Worm (Caenorhabditis elegans) whole organism, young adult: ENCODE results near the gene F46G10.1.
A peak's percentile ranks its signal among the peaks of the same experiment; 100 is the strongest.

Source experiments
- B0019.2 ChIP-seq: fragments of 200-800 bp; sonication (Bioruptor generic); conservative IDR thresholded peaks from 2 replicates; pipeline ENCODE4 v1.3.6; 2022; ENCODE audit warnings: missing genetic modification reagents, missing genetic modification characterization, missing compliant biosample characterization
- B0261.1 ChIP-seq: sonication (generic microtip); optimal IDR thresholded peaks from 2 replicates; lab custom pipeline; 2016; ENCODE audit warnings: mild to moderate bottlenecking, missing genetic modification characterization, moderate library complexity, missing compliant biosample characterization
- B0336.3 ChIP-seq: fragments of 200-800 bp; sonication (Bioruptor generic); IDR thresholded peaks from 2 replicates; pipeline ENCODE4 v1.3.6; 2022; ENCODE audit warnings: missing genetic modification characterization, missing compliant biosample characterization
- D2030.7 ChIP-seq: fragments of 200-800 bp; sonication (Bioruptor generic); IDR thresholded peaks from 2 replicates; pipeline ENCODE4 v1.3.6; 2022; ENCODE audit warnings: missing genetic modification reagents, missing genetic modification characterization, missing compliant biosample characterization
- F22D6.2 ChIP-seq: sonication (generic microtip); optimal IDR thresholded peaks from 2 replicates; lab custom pipeline; 2016; ENCODE audit warnings: mild to moderate bottlenecking, missing genetic modification characterization, missing compliant biosample characterization
- F23B12.7 ChIP-seq: sonication (generic microtip); optimal IDR thresholded peaks from 2 replicates; lab custom pipeline; 2017; ENCODE audit warnings: missing genetic modification characterization, mild to moderate bottlenecking, missing compliant biosample characterization, antibody characterized with exemption, moderate library complexity; ENCODE audit not compliant: insufficient read depth
- F33H1.4 ChIP-seq: fragments of 200-800 bp; sonication (Bioruptor generic); IDR thresholded peaks from 2 replicates; pipeline ENCODE4 v1.3.6; 2022; ENCODE audit warnings: missing genetic modification reagents, missing genetic modification characterization, missing compliant biosample characterization
- F49E8.2 ChIP-seq: sonication (generic microtip); optimal IDR thresholded peaks from 3 replicates; lab custom pipeline; 2017; ENCODE audit warnings: missing genetic modification characterization, mild to moderate bottlenecking, missing compliant biosample characterization, antibody characterized with exemption, moderate library complexity; ENCODE audit not compliant: insufficient read depth
- F55B11.4 ChIP-seq: sonication (generic microtip); optimal IDR thresholded peaks from 2 replicates; lab custom pipeline; 2016; ENCODE audit warnings: missing compliant biosample characterization, missing genetic modification characterization, borderline replicate concordance; ENCODE audit not compliant: insufficient read depth
- F57A8.1 ChIP-seq: fragments of 200-800 bp; sonication (Bioruptor generic); optimal IDR thresholded peaks from 2 replicates; lab custom pipeline; 2018; ENCODE audit warnings: mild to moderate bottlenecking, missing genetic modification characterization, moderate library complexity, missing compliant biosample characterization
- K12H6.12 ChIP-seq: fragments of 200-800 bp; sonication (Bioruptor generic); optimal IDR thresholded peaks from 2 replicates; lab custom pipeline; 2018; ENCODE audit warnings: mild to moderate bottlenecking, missing genetic modification characterization, missing compliant biosample characterization
- T07F8.4 ChIP-seq: sonication (generic microtip); optimal IDR thresholded peaks from 2 replicates; lab custom pipeline; 2016; ENCODE audit warnings: mild to moderate bottlenecking, missing genetic modification characterization, moderate library complexity, missing compliant biosample characterization
- T26A5.8 ChIP-seq: sonication (generic microtip); optimal IDR thresholded peaks from 2 replicates; lab custom pipeline; 2016; ENCODE audit warnings: missing genetic modification characterization, missing compliant biosample characterization
- Y53G8AR.9 ChIP-seq: fragments of 200-800 bp; sonication (Bioruptor generic); conservative IDR thresholded peaks from 2 replicates; pipeline ENCODE4 v1.3.6; 2022; ENCODE audit warnings: missing genetic modification reagents, missing genetic modification characterization, missing compliant biosample characterization
- Y56A3A.18 ChIP-seq: fragments of 200-800 bp; sonication (Bioruptor generic); IDR thresholded peaks from 2 replicates; pipeline ENCODE4 v1.3.6; 2022; ENCODE audit warnings: missing genetic modification reagents, missing genetic modification characterization, missing compliant biosample characterization
- Y79H2A.3 ChIP-seq: fragments of 200-800 bp; sonication (Bioruptor generic); conservative IDR thresholded peaks from 2 replicates; pipeline ENCODE4 v1.3.6; 2022; ENCODE audit warnings: missing genetic modification reagents, missing genetic modification characterization, missing compliant biosample characterization
- akir-1 ChIP-seq: fragments of 200-800 bp; sonication (Bioruptor generic); optimal IDR thresholded peaks from 2 replicates; lab custom pipeline; 2018; ENCODE audit warnings: mild to moderate bottlenecking, missing genetic modification characterization, moderate library complexity, missing compliant biosample characterization
- atf-7 ChIP-seq: sonication (generic microtip); optimal IDR thresholded peaks from 2 replicates; lab custom pipeline; 2017; ENCODE audit warnings: mild to moderate bottlenecking, missing genetic modification characterization, missing compliant biosample characterization
- attf-5 ChIP-seq: fragments of 200-800 bp; sonication (Bioruptor generic); optimal IDR thresholded peaks from 2 replicates; lab custom pipeline; 2018; ENCODE audit warnings: mild to moderate bottlenecking, missing genetic modification characterization, missing compliant biosample characterization
- ccch-3 ChIP-seq: fragments of 200-800 bp; sonication (Bioruptor generic); optimal IDR thresholded peaks from 2 replicates; lab custom pipeline; 2018; ENCODE audit warnings: mild to moderate bottlenecking, missing genetic modification characterization, missing compliant biosample characterization
- ceh-100 ChIP-seq: fragments of 200-800 bp; sonication (Bioruptor generic); IDR thresholded peaks from 2 replicates; pipeline ENCODE4 v1.3.6; 2022; ENCODE audit warnings: missing genetic modification reagents, missing genetic modification characterization, missing compliant biosample characterization
- ceh-27 ChIP-seq: fragments of 200-800 bp; sonication (Bioruptor generic); optimal IDR thresholded peaks from 2 replicates; lab custom pipeline; 2018; ENCODE audit warnings: mild to moderate bottlenecking, missing genetic modification characterization, moderate library complexity, missing compliant biosample characterization
- dpl-1 ChIP-seq: fragments of 150-350 bp; optimal IDR thresholded peaks from 2 replicates; lab custom pipeline; 2014; ENCODE audit warnings: missing biosample characterization, missing genetic modification reagents, missing genetic modification characterization
- efl-1 ChIP-seq: fragments of 150-350 bp; optimal IDR thresholded peaks from 2 replicates; lab custom pipeline; 2014; ENCODE audit warnings: missing biosample characterization, missing genetic modification reagents, missing genetic modification characterization
- egl-18 ChIP-seq: fragments of 200-800 bp; sonication (Bioruptor generic); IDR thresholded peaks from 2 replicates; pipeline ENCODE4 v1.3.6; 2022; ENCODE audit warnings: missing genetic modification reagents, missing genetic modification characterization, missing compliant biosample characterization
- him-1 ChIP-seq: sonication (generic microtip); optimal IDR thresholded peaks from 2 replicates; lab custom pipeline; 2016; ENCODE audit warnings: missing genotype, missing genetic modification reagents, missing genetic modification characterization, missing compliant biosample characterization
- hlh-26 ChIP-seq: fragments of 200-800 bp; sonication (Bioruptor generic); conservative IDR thresholded peaks from 2 replicates; pipeline ENCODE4 v1.3.6; 2022; ENCODE audit warnings: missing genetic modification reagents, missing genetic modification characterization, missing compliant biosample characterization
- hmg-1.2 ChIP-seq: fragments of 200-800 bp; sonication (Bioruptor generic); IDR thresholded peaks from 2 replicates; pipeline ENCODE4 v1.3.6; 2022; ENCODE audit warnings: missing genetic modification reagents, missing genetic modification characterization, missing compliant biosample characterization
- hsf-1 ChIP-seq: fragments of 200-800 bp; sonication (Bioruptor generic); IDR thresholded peaks from 2 replicates; pipeline ENCODE4 v1.3.6; 2022; ENCODE audit warnings: missing genetic modification reagents, missing genetic modification characterization, missing compliant biosample characterization
- lin-35 ChIP-seq, 3 experiments: fragments of 150-350 bp in 2 of 3; sonication (generic microtip) in 1 of 3; optimal IDR thresholded peaks; 2 replicates each; lab custom pipeline; 2014 to 2018; ENCODE audit warnings: missing biosample characterization in 3 of 3, missing genetic modification characterization in 3 of 3, missing genetic modification reagents in 3 of 3
- lin-40 ChIP-seq: sonication (generic microtip); optimal IDR thresholded peaks from 2 replicates; lab custom pipeline; 2016; ENCODE audit warnings: missing genetic modification characterization, mild to moderate bottlenecking, missing compliant biosample characterization, missing genotype, missing genetic modification reagents
- lsy-27 ChIP-seq: sonication (generic microtip); optimal IDR thresholded peaks from 2 replicates; lab custom pipeline; 2017; ENCODE audit warnings: missing genetic modification characterization, mild to moderate bottlenecking, missing compliant biosample characterization, antibody characterized with exemption, missing genotype, borderline replicate concordance; ENCODE audit not compliant: insufficient read depth
- madf-10 ChIP-seq: sonication (generic microtip); optimal IDR thresholded peaks from 2 replicates; lab custom pipeline; 2016; ENCODE audit warnings: mild to moderate bottlenecking, missing genetic modification characterization, missing compliant biosample characterization
- madf-3 ChIP-seq: fragments of 200-800 bp; sonication (Bioruptor generic); IDR thresholded peaks from 2 replicates; pipeline ENCODE4 v1.3.6; 2022; ENCODE audit warnings: missing genetic modification reagents, missing genetic modification characterization, missing compliant biosample characterization
- nfya-1 ChIP-seq: sonication (generic microtip); optimal IDR thresholded peaks from 2 replicates; lab custom pipeline; 2017; ENCODE audit warnings: antibody characterized with exemption, missing compliant biosample characterization, missing genetic modification characterization, borderline replicate concordance; ENCODE audit not compliant: insufficient read depth
- nhr-120 ChIP-seq: fragments of 200-800 bp; sonication (Bioruptor generic); IDR thresholded peaks from 2 replicates; pipeline ENCODE4 v1.3.6; 2022; ENCODE audit warnings: missing genetic modification characterization, missing compliant biosample characterization
- pbrm-1 ChIP-seq: fragments of 200-800 bp; sonication (Bioruptor generic); IDR thresholded peaks from 2 replicates; pipeline ENCODE4 v1.3.6; 2022; ENCODE audit warnings: missing genetic modification reagents, missing genetic modification characterization, missing compliant biosample characterization
- rec-8 ChIP-seq, 2 experiments: sonication (generic microtip); optimal IDR thresholded peaks; 2 replicates each; lab custom pipeline; 2016; ENCODE audit warnings: mild to moderate bottlenecking in 2 of 2, missing genetic modification characterization in 2 of 2, missing genetic modification reagents in 2 of 2, missing genotype in 2 of 2, missing biosample characterization in 1 of 2, missing compliant biosample characterization in 1 of 2, moderate library complexity in 1 of 2
- repo-1 ChIP-seq: sonication (generic microtip); optimal IDR thresholded peaks from 2 replicates; lab custom pipeline; 2017; ENCODE audit warnings: mild to moderate bottlenecking, missing genetic modification characterization, missing compliant biosample characterization
- sea-2 ChIP-seq: fragments of 200-800 bp; sonication (Bioruptor generic); IDR thresholded peaks from 2 replicates; pipeline ENCODE4 v1.3.6; 2022; ENCODE audit warnings: missing genetic modification characterization, missing compliant biosample characterization
- snpc-1.1 ChIP-seq: sonication (generic microtip); optimal IDR thresholded peaks from 2 replicates; lab custom pipeline; 2017; ENCODE audit warnings: missing genetic modification characterization, mild to moderate bottlenecking, missing compliant biosample characterization, antibody characterized with exemption, moderate library complexity, missing genotype, missing genetic modification reagents; ENCODE audit not compliant: insufficient read depth
- snpc-3.4 ChIP-seq: sonication (generic microtip); optimal IDR thresholded peaks from 2 replicates; lab custom pipeline; 2017; ENCODE audit warnings: missing genetic modification characterization, mild to moderate bottlenecking, missing compliant biosample characterization, antibody characterized with exemption, moderate library complexity, missing genotype, missing genetic modification reagents
- unc-130 ChIP-seq: sonication (generic microtip); optimal IDR thresholded peaks from 2 replicates; lab custom pipeline; 2016; ENCODE audit warnings: missing genetic modification reagents, missing genetic modification characterization, missing compliant biosample characterization
- xnd-1 ChIP-seq: sonication (generic microtip); optimal IDR thresholded peaks from 2 replicates; lab custom pipeline; 2016; ENCODE audit warnings: missing genotype, missing genetic modification reagents, missing genetic modification characterization, missing compliant biosample characterization
- ztf-25 ChIP-seq: fragments of 200-800 bp; sonication (Bioruptor generic); IDR thresholded peaks from 2 replicates; pipeline ENCODE4 v1.3.6; 2022; ENCODE audit warnings: missing genetic modification reagents, missing genetic modification characterization, missing compliant biosample characterization
- ztf-6 ChIP-seq: fragments of 200-800 bp; sonication (Bioruptor generic); IDR thresholded peaks from 2 replicates; pipeline ENCODE4 v1.3.6; 2022; ENCODE audit warnings: missing genetic modification reagents, missing genetic modification characterization, missing compliant biosample characterization

The F46G10.1 gene

DNA sequence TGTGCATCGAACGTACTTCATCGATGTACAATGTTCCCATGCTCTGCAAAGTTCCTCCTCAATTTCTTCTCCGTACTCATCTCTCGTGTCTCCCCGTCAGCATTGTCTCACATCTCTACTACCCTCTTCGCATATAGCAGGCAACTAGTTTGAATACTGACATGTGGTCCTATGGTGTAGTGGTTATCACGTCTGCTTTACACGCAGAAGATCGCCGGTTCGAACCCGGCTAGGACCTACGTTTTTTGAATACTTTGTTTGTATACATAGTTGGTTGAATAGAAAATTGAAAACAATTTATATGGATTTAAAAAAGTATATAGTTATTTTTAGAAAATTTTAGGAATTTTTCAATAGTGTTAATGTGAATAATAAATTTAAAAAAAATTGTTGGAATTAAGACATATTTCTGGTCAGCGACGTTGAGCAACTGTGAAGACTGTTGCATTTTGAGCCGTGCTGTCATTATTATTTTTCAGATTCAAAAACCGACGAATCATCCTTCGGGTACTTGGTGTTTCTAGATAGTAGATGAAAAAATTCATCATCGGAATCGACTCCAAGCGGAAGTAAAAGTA, 4.6 kb downstream of the F46G10.1 start (continued):
- TF ChIP-seq F23B12.7 (tag; lab: Kevin White, UChicago) (peak; percentile 91), xnd-1 (tag; lab: Kevin White, UChicago) (no peak), D2030.7 (GFP tag; lab: Robert Waterston, UW) (peak; percentile 90), madf-10 (tag; lab: Kevin White, UChicago) (peak; percentile 89), efl-1 (GFP tag; lab: Kevin White, UChicago) (no peak), atf-7 (tag; lab: Kevin White, UChicago) (peak; percentile 83), Y56A3A.18 (GFP tag; lab: Robert Waterston, UW) (peak; percentile 95), madf-3 (no peak; the same call in 1 of the 2 replicates), Y53G8AR.9 (GFP tag; lab: Robert Waterston, UW) (no peak; the same call in 1 of the 2 replicates), lsy-27 (tag; lab: Kevin White, UChicago) (peak; percentile 76), ceh-27 (GFP tag; lab: Kevin White, UChicago) (peak; percentile 85), T07F8.4 (tag; lab: Kevin White, UChicago) (peak; percentile 89), egl-18 (GFP tag; lab: Robert Waterston, UW) (peak; percentile 79; the same call in 1 of the 2 replicates), ztf-6 (GFP tag; lab: Robert Waterston, UW) (no peak), Y79H2A.3 (0 out of 2 replicates have a peak, but pooled peaks have one; percentile 34), lin-40 (no peak), B0261.1 (tag; lab: Kevin White, UChicago) (peak; percentile 98), F55B11.4 (tag; lab: Kevin White, UChicago) (peak; percentile 10), him-1 (tag; lab: Kevin White, UChicago) (peak; percentile 89), nhr-120 (GFP tag; lab: Robert Waterston, UW) (0 out of 2 replicates have a peak, but pooled peaks have one; percentile 47), rec-8 (tag; optimal IDR thresholded peaks at IDR 0.05; lab: Kevin White, UChicago) (peak; percentile 91 to 94), snpc-1.1 (tag; lab: Kevin White, UChicago) (peak; percentile 81), ceh-100 (peak; percentile 56), B0336.3 (GFP tag; lab: Robert Waterston, UW) (no peak; the same call in 1 of the 2 replicates), F57A8.1 (peak; percentile 82), sea-2 (GFP tag; lab: Robert Waterston, UW) (no peak), hlh-26 (GFP tag; lab: Robert Waterston, UW) (0 out of 2 replicates have a peak, but pooled peaks have one; percentile 33), hmg-1.2 (GFP tag; lab: Robert Waterston, UW) (peak; percentile 87), akir-1 (GFP tag; lab: Kevin White, UChicago) (no peak), pbrm-1 (GFP tag; lab: Robert Waterston, UW) (peak; percentile 89), lin-35 (GFP tag; optimal IDR thresholded peaks at IDR 0.05; lab: Kevin White, UChicago) (peak in 2 of 3 experiments; percentile 1 to 83), T26A5.8 (tag; lab: Kevin White, UChicago) (peak; percentile 73), snpc-3.4 (tag; lab: Kevin White, UChicago) (peak; percentile 93), dpl-1 (GFP tag; lab: Kevin White, UChicago) (peak; percentile 12), unc-130 (peak; percentile 87), repo-1 (no peak), nfya-1 (tag; lab: Kevin White, UChicago) (no peak), F33H1.4 (GFP tag; lab: Robert Waterston, UW) (no peak), F49E8.2 (tag; lab: Kevin White, UChicago) (no peak), attf-5 (GFP tag; lab: Kevin White, UChicago) (peak; percentile 81), ztf-25 (peak; percentile 98), ccch-3 (GFP tag; lab: Kevin White, UChicago) (peak; percentile 52), K12H6.12 (tag; lab: Kevin White, UChicago) (peak; percentile 85), hsf-1 (no peak), B0019.2 (GFP tag; lab: Robert Waterston, UW) (peak; percentile 52; the same call in 1 of the 2 replicates), F22D6.2 (tag; lab: Kevin White, UChicago) (peak; percentile 73)
